Worm (Caenorhabditis elegans) whole organism, L1 larva: Measurements from ENCODE around the gene nhx-3.

ENCODE experiments used
- C04F5.9 ChIP-seq: sonication (generic microtip); optimal IDR thresholded peaks from 2 replicates; lab custom pipeline; 2016; ENCODE audit warnings: missing genetic modification characterization, missing compliant biosample characterization
- Y116A8C.19 ChIP-seq: sonication (generic microtip); optimal IDR thresholded peaks from 2 replicates; lab custom pipeline; 2016; ENCODE audit warnings: missing compliant biosample characterization, missing genetic modification characterization, borderline replicate concordance
- aly-2 ChIP-seq: fragments of 150-350 bp; optimal IDR thresholded peaks from 2 replicates; lab custom pipeline; 2014; ENCODE audit warnings: missing biosample characterization, missing genetic modification characterization
- ama-1 ChIP-seq: fragments of 150-350 bp; optimal IDR thresholded peaks from 2 replicates; lab custom pipeline; 2014
- blmp-1 ChIP-seq: fragments of 150-350 bp; optimal IDR thresholded peaks from 2 replicates; lab custom pipeline; 2014; ENCODE audit warnings: missing biosample characterization, missing genetic modification characterization
- ceh-63 ChIP-seq: fragments of 200-800 bp; sonication (Bioruptor generic); optimal IDR thresholded peaks from 2 replicates; lab custom pipeline; 2018; ENCODE audit warnings: mild to moderate bottlenecking, missing genetic modification characterization, missing compliant biosample characterization
- ceh-82 ChIP-seq, 3 experiments: fragments of 150-350 bp in 1 of 3; sonication (generic microtip) in 2 of 3; optimal IDR thresholded peaks; 2 replicates each; lab custom pipeline; 2014 to 2017; ENCODE audit warnings: missing biosample characterization in 3 of 3, missing genetic modification characterization in 3 of 3
- ceh-90 ChIP-seq: sonication (generic microtip); optimal IDR thresholded peaks from 2 replicates; lab custom pipeline; 2016; ENCODE audit warnings: missing genetic modification characterization, missing compliant biosample characterization
- dsc-1 ChIP-seq: sonication (generic microtip); optimal IDR thresholded peaks from 2 replicates; lab custom pipeline; 2016; ENCODE audit warnings: mild to moderate bottlenecking, missing genetic modification characterization, missing compliant biosample characterization
- efl-1 ChIP-seq, 4 experiments: fragments of 150-350 bp; optimal IDR thresholded peaks in 3 of 4; peaks in 1 of 4; 1 replicate in 1 of 4; 2 replicates in 3 of 4; lab custom pipeline; 2014; ENCODE audit warnings: missing biosample characterization in 2 of 4, missing genetic modification characterization in 2 of 4, missing genetic modification reagents in 2 of 4
- elt-2 ChIP-seq: sonication (generic microtip); optimal IDR thresholded peaks from 2 replicates; lab custom pipeline; 2016; ENCODE audit warnings: missing genetic modification characterization, mild to moderate bottlenecking, inconsistent platforms, missing compliant biosample characterization, missing genetic modification reagents
- fkh-4 ChIP-seq: sonication (generic microtip); optimal IDR thresholded peaks from 2 replicates; lab custom pipeline; 2016; ENCODE audit warnings: missing compliant biosample characterization, missing genetic modification characterization, borderline replicate concordance
- fos-1 ChIP-seq: fragments of 150-350 bp; optimal IDR thresholded peaks from 2 replicates; lab custom pipeline; 2014; ENCODE audit warnings: missing biosample characterization, missing genetic modification characterization
- grh-1 ChIP-seq: fragments of 200-800 bp; sonication (Bioruptor generic); IDR thresholded peaks from 2 replicates; pipeline ENCODE4 v1.3.6; 2022; ENCODE audit warnings: missing genetic modification reagents, missing genetic modification characterization, missing compliant biosample characterization
- hlh-17 ChIP-seq: fragments of 200-800 bp; sonication (Bioruptor generic); optimal IDR thresholded peaks from 2 replicates; lab custom pipeline; 2018; ENCODE audit warnings: missing genetic modification characterization, mild to moderate bottlenecking, missing compliant biosample characterization, moderate library complexity, borderline replicate concordance
- hlh-4 ChIP-seq: sonication (generic microtip); optimal IDR thresholded peaks from 2 replicates; lab custom pipeline; 2016; ENCODE audit warnings: mild to moderate bottlenecking, missing genetic modification characterization, missing compliant biosample characterization
- irx-1 ChIP-seq: sonication (generic microtip); optimal IDR thresholded peaks from 2 replicates; lab custom pipeline; 2016; ENCODE audit warnings: missing genetic modification characterization, missing compliant biosample characterization
- isw-1 ChIP-seq: fragments of 200-800 bp; sonication (Bioruptor generic); IDR thresholded peaks from 2 replicates; pipeline ENCODE4 v1.3.6; 2022; ENCODE audit warnings: missing genetic modification characterization, missing compliant biosample characterization
- lin-14 ChIP-seq: fragments of 200-800 bp; sonication (Bioruptor generic); optimal IDR thresholded peaks from 2 replicates; lab custom pipeline; 2018; ENCODE audit warnings: mild to moderate bottlenecking, missing genetic modification characterization, moderate library complexity, missing compliant biosample characterization
- lin-35 ChIP-seq, 2 experiments: fragments of 150-350 bp; optimal IDR thresholded peaks; 2 replicates each; lab custom pipeline; 2014; ENCODE audit warnings: missing biosample characterization in 2 of 2, missing genetic modification characterization in 2 of 2, missing genetic modification reagents in 2 of 2
- nhr-11 ChIP-seq: fragments of 150-350 bp; optimal IDR thresholded peaks from 2 replicates; lab custom pipeline; 2014; ENCODE audit warnings: missing biosample characterization, missing genetic modification characterization
- nhr-19 ChIP-seq: fragments of 200-800 bp; sonication (Bioruptor generic); conservative IDR thresholded peaks from 2 replicates; pipeline ENCODE4 v1.3.6; 2022; ENCODE audit warnings: missing genetic modification characterization, missing compliant biosample characterization
- nhr-71 ChIP-seq: sonication (generic microtip); optimal IDR thresholded peaks from 2 replicates; lab custom pipeline; 2016; ENCODE audit warnings: mild to moderate bottlenecking, missing genetic modification characterization, moderate library complexity, missing compliant biosample characterization
- nhr-85 ChIP-seq: sonication (generic microtip); peaks from one replicate; lab custom pipeline; 2016; ENCODE audit warnings: missing genetic modification characterization, inconsistent platforms, missing compliant biosample characterization
- nhr-90 ChIP-seq: sonication (generic microtip); optimal IDR thresholded peaks from 2 replicates; lab custom pipeline; 2016; ENCODE audit warnings: mild to moderate bottlenecking, missing genetic modification characterization, missing compliant biosample characterization; ENCODE audit not compliant: poor library complexity
- snpc-4 ChIP-seq: fragments of 150-350 bp; optimal IDR thresholded peaks from 2 replicates; lab custom pipeline; 2014; ENCODE audit warnings: missing biosample characterization, missing genetic modification characterization
- sox-4 ChIP-seq: sonication (generic microtip); optimal IDR thresholded peaks from 2 replicates; lab custom pipeline; 2016; ENCODE audit warnings: missing genetic modification characterization, missing compliant biosample characterization
- sptf-1 ChIP-seq: fragments of 150-350 bp; optimal IDR thresholded peaks from 2 replicates; lab custom pipeline; 2014; ENCODE audit warnings: missing biosample characterization, missing genetic modification characterization
- sup-37 ChIP-seq: fragments of 200-800 bp; sonication (Bioruptor generic); optimal IDR thresholded peaks from 2 replicates; lab custom pipeline; 2018; ENCODE audit warnings: mild to moderate bottlenecking, missing genetic modification characterization, missing compliant biosample characterization
- unc-86 ChIP-seq: sonication (generic microtip); optimal IDR thresholded peaks from 2 replicates; lab custom pipeline; 2016; ENCODE audit warnings: missing genetic modification characterization, missing compliant biosample characterization
- unc-98 ChIP-seq: fragments of 200-800 bp; sonication (Bioruptor generic); IDR thresholded peaks from 2 replicates; pipeline ENCODE4 v1.3.6; 2022; ENCODE audit warnings: missing genetic modification characterization, missing compliant biosample characterization
- ztf-11 ChIP-seq, 2 experiments: sonication (generic microtip); optimal IDR thresholded peaks; 2 replicates each; lab custom pipeline; 2016 to 2017; ENCODE audit warnings: missing genetic modification characterization in 2 of 2, missing biosample characterization in 1 of 2, missing compliant biosample characterization in 1 of 2

Gene nhx-3

DNA sequence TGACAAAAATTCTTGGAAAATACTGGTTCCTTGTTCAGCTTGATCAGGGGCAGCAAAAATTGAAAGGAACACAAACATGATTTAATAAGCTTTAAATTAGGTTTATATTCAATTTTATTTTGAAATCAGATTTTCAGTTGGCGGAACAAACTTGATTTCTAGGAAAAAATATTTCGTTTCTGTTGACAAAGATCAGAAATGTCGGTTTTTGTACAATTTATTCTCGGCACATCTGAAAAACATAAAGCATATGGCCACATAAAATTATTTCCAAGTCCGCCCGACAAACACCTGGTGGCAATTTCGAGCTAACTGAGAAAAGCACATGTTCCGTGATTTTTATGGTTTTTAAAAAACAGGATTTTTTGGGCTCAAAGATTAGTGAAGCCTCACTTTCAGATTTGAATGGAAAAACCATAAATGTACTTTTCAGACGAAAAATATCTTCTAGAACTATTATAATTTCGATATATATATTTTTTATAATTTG, 8.6 kb upstream of the nhx-3 start, which contains the start of gene ttr-10:
Gene ttr-10, minus strand, starts transcription at position 51 of the 490 bp plus-strand sequence.
- TF ChIP-seq isw-1 (GFP tag; lab: Robert Waterston, UW) (no peak), fkh-4 (tag; lab: Kevin White, UChicago) (peak; percentile 84), dsc-1 (peak; percentile 94), sup-37 (no peak), nhr-71 (tag; lab: Kevin White, UChicago) (peak; percentile 8), hlh-4 (peak; percentile 44)
- TF ChIP-seq, all 84 proteins: peak for 4

ce11 chrV:7551821-7552220, 6.5 kb upstream of the nhx-3 start, which contains the start of gene F19F10.3:
Gene F19F10.3, plus strand, starts transcription at chrV:7552121.
- TF ChIP-seq unc-98 (GFP tag; lab: Robert Waterston, UW) (no peak), nhr-85 (no peak), sox-4 (tag; lab: Kevin White, UChicago) (no peak), unc-86 (no peak), dsc-1 (peak; percentile 23)

DNA sequence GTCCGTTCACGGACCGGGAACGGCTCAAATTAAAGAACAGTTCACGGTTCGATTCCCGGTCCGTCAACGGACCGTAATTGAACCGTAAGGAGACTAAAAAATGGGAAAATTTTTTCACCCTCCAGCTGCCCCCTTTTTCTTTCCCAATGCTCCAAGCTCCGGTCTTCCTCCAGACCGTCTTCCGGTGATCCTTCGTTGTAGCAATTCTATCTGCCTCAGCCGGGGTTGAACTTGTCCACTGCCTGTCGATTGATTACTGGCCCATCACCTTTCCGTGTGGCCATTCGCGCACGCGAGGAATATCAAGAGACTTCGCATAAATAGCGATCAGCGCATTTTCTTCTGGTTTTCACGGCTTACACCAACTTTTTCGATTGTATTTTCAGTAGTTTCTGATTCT, 3.2 kb upstream of the nhx-3 start:
- 0 out of 2 replicates have a peak, but pooled peaks have one; percentile 30 for TF ChIP-seq grh-1
- peak; percentile 52 for TF ChIP-seq nhr-85
- TF ChIP-seq nhr-19: peak; percentile 36
- TF ChIP-seq nhr-90: peak; percentile 10

ce11 chrV:7548017-7548416, 2.7 kb upstream of the nhx-3 start:
- no peak for TF ChIP-seq ceh-82 (tag; optimal IDR thresholded peaks at IDR 0.05; lab: Kevin White, UChicago)
- TF ChIP-seq elt-2 (tag; lab: Kevin White, UChicago): peak; percentile 88
- TF ChIP-seq nhr-11 (tag; lab: Kevin White, UChicago): no peak
- no peak for TF ChIP-seq C04F5.9 (tag; lab: Kevin White, UChicago)
- TF ChIP-seq irx-1 (tag; lab: Kevin White, UChicago): no peak
- TF ChIP-seq hlh-17 (GFP tag; lab: Kevin White, UChicago): no peak
- TF ChIP-seq lin-35 (GFP tag; optimal IDR thresholded peaks at IDR 0.05; lab: Kevin White, UChicago): peak in 1 of 2 experiments; percentile 6
- TF ChIP-seq blmp-1: no peak

DNA sequence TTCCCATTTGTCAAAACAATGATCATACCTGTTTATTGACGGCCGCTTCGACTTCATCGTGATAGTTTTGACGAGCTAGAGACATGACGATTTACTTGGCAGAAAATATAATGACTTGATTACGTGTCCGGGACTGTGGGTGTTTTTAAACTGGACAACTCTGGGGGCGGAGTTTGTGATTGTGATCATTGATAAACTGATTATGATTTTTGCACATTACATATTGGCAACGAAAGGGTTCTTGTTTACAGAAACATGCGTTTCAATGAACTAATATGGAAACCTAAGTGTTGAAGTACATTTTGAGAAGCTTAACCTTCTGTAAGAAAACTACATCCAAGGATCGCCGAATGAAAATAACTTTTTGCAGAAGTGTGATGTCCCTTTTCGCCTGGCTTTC, 2.2 kb upstream of the nhx-3 start, which contains the start of gene ftn-1:
Gene ftn-1, minus strand, starts transcription at position 101 of the 400 bp plus-strand sequence.
- TF ChIP-seq ama-1 (lab: Kevin White, UChicago): no peak
- TF ChIP-seq dsc-1: no peak

ce11 chrV:7543728-7544127, 1.6 kb downstream of the nhx-3 start:
- TF ChIP-seq sptf-1 (no peak), blmp-1 (peak; percentile 10)

DNA sequence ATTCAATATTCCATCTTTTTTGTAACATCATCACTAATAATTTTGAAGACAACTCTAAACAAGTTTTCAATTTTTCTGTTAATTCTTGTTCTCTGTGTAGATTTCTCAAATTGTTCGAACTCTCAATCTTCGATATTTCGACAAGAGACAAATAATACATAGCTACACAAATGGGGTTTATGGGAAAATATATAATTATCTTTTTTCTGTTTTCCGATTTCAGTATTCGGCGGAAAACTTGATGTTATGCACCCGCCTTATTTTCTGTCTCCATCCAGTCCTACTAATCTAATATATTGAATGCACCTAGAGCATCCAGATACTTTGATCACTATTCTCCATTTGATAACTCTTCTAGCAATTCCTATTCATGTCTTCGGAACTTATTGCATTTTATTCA, 6.3 kb downstream of the nhx-3 start, which contains the start of gene srh-268:
Gene srh-268, plus strand, starts transcription at position 301 of the 400 bp plus-strand sequence.
- TF ChIP-seq Y116A8C.19 (tag; lab: Kevin White, UChicago) (no peak), irx-1 (tag; lab: Kevin White, UChicago) (no peak), efl-1 (optimal IDR thresholded peaks at IDR 0.05; lab: Kevin White, UChicago) (no peak), efl-1 (GFP tag; optimal IDR thresholded peaks at IDR 0.05 in 1 of 2; lab: Kevin White, UChicago) (no peak), snpc-4 (tag; lab: Kevin White, UChicago) (no peak), ztf-11 (tag; optimal IDR thresholded peaks at IDR 0.05; lab: Kevin White, UChicago) (no peak), ceh-82 (tag; optimal IDR thresholded peaks at IDR 0.05; lab: Kevin White, UChicago) (no peak), fos-1 (no peak), lin-14 (GFP tag; lab: Kevin White, UChicago) (no peak), C04F5.9 (tag; lab: Kevin White, UChicago) (no peak), lin-35 (GFP tag; optimal IDR thresholded peaks at IDR 0.05; lab: Kevin White, UChicago) (no peak), ceh-63 (GFP tag; lab: Kevin White, UChicago) (no peak), nhr-85 (no peak), aly-2 (no peak), ceh-90 (tag; lab: Kevin White, UChicago) (no peak)
